Fruit fly (Drosophila melanogaster): Measurements from ENCODE around the gene Med.

- no peak for TF ChIP-seq CG8478 (optimal IDR thresholded peaks at IDR 0.05)
- no peak for TF ChIP-seq CTCF (optimal IDR thresholded peaks at IDR 0.05)
Observed at dm6 chr3R:31599538-31600313, 11.1 kb upstream of the Med start.
